Worm (Caenorhabditis elegans) whole organism, mixed stage, embryonic: Measurements from ENCODE around the gene sri-38.

ENCODE experiments used
- M03D4.4 ChIP-seq: sonication (generic microtip); optimal IDR thresholded peaks from 2 replicates; lab custom pipeline; 2017; ENCODE audit warnings: mild to moderate bottlenecking, missing genetic modification characterization, missing compliant biosample characterization
- bed-3 ChIP-seq: fragments of 200-800 bp; sonication (Bioruptor generic); optimal IDR thresholded peaks from 3 replicates; lab custom pipeline; 2018; ENCODE audit warnings: mild to moderate bottlenecking, missing genetic modification characterization, moderate library complexity, missing compliant biosample characterization
- blmp-1 ChIP-seq: fragments of 150-350 bp; optimal IDR thresholded peaks from 2 replicates; lab custom pipeline; 2014; ENCODE audit warnings: missing biosample characterization, missing genetic modification characterization
- ceh-39 ChIP-seq: fragments of 150-350 bp; optimal IDR thresholded peaks from 2 replicates; lab custom pipeline; 2014; ENCODE audit warnings: missing biosample characterization, missing genetic modification characterization
- ceh-43 ChIP-seq: fragments of 200-800 bp; sonication (Bioruptor generic); optimal IDR thresholded peaks from 2 replicates; lab custom pipeline; 2018; ENCODE audit warnings: mild to moderate bottlenecking, missing genetic modification characterization, moderate library complexity, missing compliant biosample characterization
- ceh-83 ChIP-seq: fragments of 200-800 bp; sonication (Bioruptor generic); optimal IDR thresholded peaks from 2 replicates; lab custom pipeline; 2018; ENCODE audit warnings: mild to moderate bottlenecking, missing genetic modification characterization, missing compliant biosample characterization
- ces-1 ChIP-seq: fragments of 150-350 bp; optimal IDR thresholded peaks from 2 replicates; lab custom pipeline; 2014; ENCODE audit warnings: missing biosample characterization, missing genetic modification reagents, missing genetic modification characterization
- cnd-1 ChIP-seq: fragments of 200-800 bp; sonication (Bioruptor generic); optimal IDR thresholded peaks from 2 replicates; lab custom pipeline; 2018; ENCODE audit warnings: mild to moderate bottlenecking, missing genetic modification characterization, missing compliant biosample characterization
- drap-1 ChIP-seq: fragments of 200-800 bp; sonication (Bioruptor generic); optimal IDR thresholded peaks from 3 replicates; lab custom pipeline; 2018; ENCODE audit warnings: mild to moderate bottlenecking, missing genetic modification characterization, missing compliant biosample characterization
- elt-1 ChIP-seq: sonication (generic microtip); optimal IDR thresholded peaks from 2 replicates; lab custom pipeline; 2017; ENCODE audit warnings: missing genetic modification characterization, mild to moderate bottlenecking, missing compliant biosample characterization, antibody characterized with exemption, moderate library complexity, borderline replicate concordance; ENCODE audit not compliant: insufficient read depth
- elt-3 ChIP-seq: fragments of 150-350 bp; optimal IDR thresholded peaks from 2 replicates; lab custom pipeline; 2014; ENCODE audit warnings: missing biosample characterization, missing genetic modification characterization
- flh-1 ChIP-seq: fragments of 200-800 bp; sonication (Bioruptor generic); optimal IDR thresholded peaks from 2 replicates; lab custom pipeline; 2018; ENCODE audit warnings: mild to moderate bottlenecking, missing genetic modification characterization, moderate library complexity, missing compliant biosample characterization
- ham-2 ChIP-seq: fragments of 200-800 bp; sonication (Bioruptor generic); optimal IDR thresholded peaks from 2 replicates; lab custom pipeline; 2018; ENCODE audit warnings: mild to moderate bottlenecking, missing genetic modification characterization, missing compliant biosample characterization
- hlh-1 ChIP-seq: fragments of 150-350 bp; optimal IDR thresholded peaks from 2 replicates; lab custom pipeline; 2014; ENCODE audit warnings: missing biosample characterization, missing genetic modification reagents, missing genetic modification characterization
- lin-13 ChIP-seq: fragments of 150-350 bp; optimal IDR thresholded peaks from 2 replicates; lab custom pipeline; 2014; ENCODE audit warnings: missing biosample characterization, missing genetic modification characterization
- lin-32 ChIP-seq: fragments of 200-800 bp; sonication (Bioruptor generic); optimal IDR thresholded peaks from 2 replicates; lab custom pipeline; 2018; ENCODE audit warnings: mild to moderate bottlenecking, missing genetic modification characterization, missing compliant biosample characterization
- lsy-2 ChIP-seq: fragments of 150-350 bp; optimal IDR thresholded peaks from 2 replicates; lab custom pipeline; 2014; ENCODE audit warnings: missing biosample characterization, missing genetic modification characterization
- mab-5 ChIP-seq: fragments of 150-350 bp; optimal IDR thresholded peaks from 2 replicates; lab custom pipeline; 2014; ENCODE audit warnings: missing biosample characterization, missing genetic modification characterization
- mep-1 ChIP-seq: fragments of 150-350 bp; optimal IDR thresholded peaks from 2 replicates; lab custom pipeline; 2017; ENCODE audit warnings: missing biosample characterization, missing genetic modification reagents, missing genetic modification characterization, inconsistent platforms
- mls-2 ChIP-seq: sonication (generic microtip); optimal IDR thresholded peaks from 2 replicates; lab custom pipeline; 2016; ENCODE audit warnings: mild to moderate bottlenecking, missing genetic modification characterization, moderate library complexity, missing compliant biosample characterization
- nhr-12 ChIP-seq: fragments of 150-350 bp; optimal IDR thresholded peaks from 2 replicates; lab custom pipeline; 2014; ENCODE audit warnings: missing biosample characterization, missing genetic modification characterization
- nhr-2 ChIP-seq: fragments of 150-350 bp; optimal IDR thresholded peaks from 2 replicates; lab custom pipeline; 2014; ENCODE audit warnings: missing biosample characterization, missing genetic modification characterization
- nhr-237 ChIP-seq: fragments of 150-350 bp; optimal IDR thresholded peaks from 2 replicates; lab custom pipeline; 2014; ENCODE audit warnings: missing biosample characterization, missing genetic modification characterization
- nhr-28 ChIP-seq: fragments of 150-350 bp; optimal IDR thresholded peaks from 2 replicates; lab custom pipeline; 2014; ENCODE audit warnings: missing biosample characterization, missing genetic modification characterization
- nhr-76 ChIP-seq: sonication (generic microtip); optimal IDR thresholded peaks from 2 replicates; lab custom pipeline; 2017; ENCODE audit warnings: missing biosample characterization, missing genetic modification characterization
- pha-4 ChIP-seq: fragments of 150-350 bp; optimal IDR thresholded peaks from 2 replicates; lab custom pipeline; 2018; ENCODE audit warnings: missing biosample characterization, missing genetic modification reagents, missing genetic modification characterization
- sem-2 ChIP-seq: fragments of 200-800 bp; sonication (Bioruptor generic); optimal IDR thresholded peaks from 2 replicates; lab custom pipeline; 2018; ENCODE audit warnings: mild to moderate bottlenecking, missing genetic modification characterization, missing compliant biosample characterization
- snpc-4 ChIP-seq: fragments of 150-350 bp; optimal IDR thresholded peaks from 2 replicates; lab custom pipeline; 2014; ENCODE audit warnings: missing biosample characterization, missing genetic modification characterization
- sptf-1 ChIP-seq: sonication (generic microtip); optimal IDR thresholded peaks from 2 replicates; lab custom pipeline; 2017; ENCODE audit warnings: mild to moderate bottlenecking, missing genetic modification characterization, moderate library complexity, missing compliant biosample characterization
- tbx-8 ChIP-seq: fragments of 200-800 bp; sonication (Bioruptor generic); optimal IDR thresholded peaks from 2 replicates; lab custom pipeline; 2018; ENCODE audit warnings: mild to moderate bottlenecking, missing genetic modification characterization, moderate library complexity, missing compliant biosample characterization
- unc-120 ChIP-seq: sonication (generic microtip); optimal IDR thresholded peaks from 2 replicates; lab custom pipeline; 2017; ENCODE audit warnings: missing genetic modification characterization, missing compliant biosample characterization; ENCODE audit not compliant: poor library complexity, severe bottlenecking
- unc-39 ChIP-seq: fragments of 150-350 bp; optimal IDR thresholded peaks from 2 replicates; lab custom pipeline; 2014; ENCODE audit warnings: missing biosample characterization, missing genetic modification characterization
- unc-62 ChIP-seq: fragments of 150-350 bp; optimal IDR thresholded peaks from 2 replicates; lab custom pipeline; 2014; ENCODE audit warnings: missing biosample characterization, missing genetic modification reagents, missing genetic modification characterization
- zip-8 ChIP-seq: fragments of 150-350 bp; optimal IDR thresholded peaks from 2 replicates; lab custom pipeline; 2014; ENCODE audit warnings: missing biosample characterization, missing genetic modification characterization
- ztf-11 ChIP-seq: fragments of 150-350 bp; optimal IDR thresholded peaks from 2 replicates; lab custom pipeline; 2014; ENCODE audit warnings: missing biosample characterization, missing genetic modification characterization

Gene sri-38

ce11 chrII:2610202-2610912 lies at the start of gene sri-38:
Gene sri-38, plus strand, starts transcription at chrII:2610862.
- TF ChIP-seq mab-5 (tag; lab: Kevin White, UChicago) (no peak), nhr-28 (tag; lab: Kevin White, UChicago) (no peak), ceh-39 (tag; lab: Kevin White, UChicago) (no peak), mep-1 (no peak), pha-4 (tag; lab: Kevin White, UChicago) (no peak), ztf-11 (tag; lab: Kevin White, UChicago) (no peak), ham-2 (GFP tag; lab: Kevin White, UChicago) (no peak), sptf-1 (tag; lab: Kevin White, UChicago) (no peak)

- TF ChIP-seq sem-2 (no peak), M03D4.4 (tag; lab: Kevin White, UChicago) (no peak), mep-1 (no peak), bed-3 (no peak), drap-1 (GFP tag; lab: Kevin White, UChicago) (no peak), ces-1 (GFP tag; lab: Kevin White, UChicago) (no peak), ham-2 (GFP tag; lab: Kevin White, UChicago) (no peak), nhr-76 (no peak), hlh-1 (no peak), mab-5 (tag; lab: Kevin White, UChicago) (no peak), pha-4 (tag; lab: Kevin White, UChicago) (no peak), sptf-1 (tag; lab: Kevin White, UChicago) (no peak), lin-13 (no peak), nhr-28 (tag; lab: Kevin White, UChicago) (no peak), ceh-83 (GFP tag; lab: Kevin White, UChicago) (no peak)
- TF ChIP-seq, all 35 proteins: peak for 0
Measured at ce11 chrII:2563973-2564372, 46.7 kb upstream of the sri-38 start, which contains the start of gene nep-18. Gene nep-18, minus strand, starts transcription at chrII:2564073.

- no peak for TF ChIP-seq blmp-1
- peak; percentile 98 for TF ChIP-seq ces-1 (GFP tag; lab: Kevin White, UChicago)
- no peak for TF ChIP-seq bed-3
- peak; percentile 25 for TF ChIP-seq sptf-1 (tag; lab: Kevin White, UChicago)
- TF ChIP-seq ceh-39 (tag; lab: Kevin White, UChicago) = no peak
- no peak for TF ChIP-seq nhr-2
- no peak for TF ChIP-seq unc-39 (tag; lab: Kevin White, UChicago)
- TF ChIP-seq elt-3 (tag; lab: Kevin White, UChicago) = no peak
- TF ChIP-seq M03D4.4 (tag; lab: Kevin White, UChicago) = no peak
- no peak for TF ChIP-seq flh-1 (GFP tag; lab: Kevin White, UChicago)
- no peak for TF ChIP-seq tbx-8 (GFP tag; lab: Kevin White, UChicago)
- no peak for TF ChIP-seq nhr-76
- TF ChIP-seq cnd-1 (tag; lab: Kevin White, UChicago) = no peak
- TF ChIP-seq unc-62 (GFP tag; lab: Kevin White, UChicago) = no peak
- TF ChIP-seq ham-2 (GFP tag; lab: Kevin White, UChicago) = no peak
- no peak for TF ChIP-seq drap-1 (GFP tag; lab: Kevin White, UChicago)
- TF ChIP-seq ceh-83 (GFP tag; lab: Kevin White, UChicago) = peak; percentile 26
- TF ChIP-seq mab-5 (tag; lab: Kevin White, UChicago) = peak; percentile 80
- no peak for TF ChIP-seq nhr-12
- no peak for TF ChIP-seq ztf-11 (tag; lab: Kevin White, UChicago)
- peak; percentile 80 for TF ChIP-seq lsy-2 (tag; lab: Kevin White, UChicago)
- TF ChIP-seq sem-2 = no peak
- no peak for TF ChIP-seq lin-32 (GFP tag; lab: Kevin White, UChicago)
- peak; percentile 65 for TF ChIP-seq nhr-237 (tag; lab: Kevin White, UChicago)
- peak; percentile 46 for TF ChIP-seq lin-13
- no peak for TF ChIP-seq hlh-1
- TF ChIP-seq mep-1 = peak; percentile 66
- TF ChIP-seq nhr-28 (tag; lab: Kevin White, UChicago) = no peak
- TF ChIP-seq mls-2 (tag; lab: Kevin White, UChicago) = no peak
- no peak for TF ChIP-seq unc-120
- TF ChIP-seq elt-1 = no peak
- peak; percentile 65 for TF ChIP-seq pha-4 (tag; lab: Kevin White, UChicago)
- TF ChIP-seq snpc-4 = no peak
- TF ChIP-seq ceh-43 = no peak
- TF ChIP-seq zip-8 (tag; lab: Kevin White, UChicago) = no peak
Measured at ce11 chrII:2564899-2565298, 45.8 kb upstream of the sri-38 start, which contains the start of gene usp-39. Gene usp-39, plus strand, starts transcription at chrII:2565275.
